Fruit fly (Drosophila melanogaster): ENCODE data around the gene CG7600.

CG7600 gene

dm6 chr3L:11256147-11256971, 45.8 kb downstream of the CG7600 start (continued):
- no peak for TF ChIP-seq Trl (optimal IDR thresholded peaks at IDR 0.05)
- TF ChIP-seq Trl (GFP tag; optimal IDR thresholded peaks at IDR 0.05): no peak
- TF ChIP-seq CG1529 (GFP tag; optimal IDR thresholded peaks at IDR 0.05): peak; percentile 76
- TF ChIP-seq CG34224 (GFP tag; IDR thresholded peaks at IDR 0.05; ENCODE audit: partially characterized antibody): no peak
- TF ChIP-seq Bteb2 (GFP tag; optimal IDR thresholded peaks at IDR 0.05): peak; percentile 1
- TF ChIP-seq CG15269 (tag; optimal IDR thresholded peaks at IDR 0.05): peak; percentile 79
- TF ChIP-seq Pdp1 (GFP tag; optimal IDR thresholded peaks at IDR 0.05): peak; percentile 56 to 58
- no peak for TF ChIP-seq GATAe (GFP tag; conservative IDR thresholded peaks at IDR 0.05)
- peak; percentile 7 for TF ChIP-seq da (GFP tag; optimal IDR thresholded peaks at IDR 0.05)
- peak; percentile 22 for TF ChIP-seq Myb (GFP tag; optimal IDR thresholded peaks at IDR 0.05)
- peak; percentile 17 for TF ChIP-seq eyg (GFP tag; optimal IDR thresholded peaks at IDR 0.05)
- TF ChIP-seq stc (GFP tag; IDR thresholded peaks at IDR 0.05): peak; percentile 38
- peak; percentile 89 for TF ChIP-seq CG2712 (tag; optimal IDR thresholded peaks at IDR 0.05)
- peak; percentile 76 for TF ChIP-seq odd (GFP tag; optimal IDR thresholded peaks at IDR 0.05)
- peak; percentile 30 for TF ChIP-seq CG9817 (tag; optimal IDR thresholded peaks at IDR 0.05)
- TF ChIP-seq CG15514 (GFP tag; optimal IDR thresholded peaks at IDR 0.05): peak; percentile 41
- TF ChIP-seq dmrt11E (tag; optimal IDR thresholded peaks at IDR 0.05): peak; percentile 86
- TF ChIP-seq ems (GFP tag; optimal IDR thresholded peaks at IDR 0.05): peak; percentile 39
- no peak for TF ChIP-seq gcm2 (GFP tag; optimal IDR thresholded peaks at IDR 0.05)
- TF ChIP-seq insv (GFP tag; optimal IDR thresholded peaks at IDR 0.05): peak in 1 of 2 experiments; percentile 18
- peak; percentile 73 for TF ChIP-seq nom (GFP tag; optimal IDR thresholded peaks at IDR 0.05)
- TF ChIP-seq CG10209 (GFP tag; optimal IDR thresholded peaks at IDR 0.05): peak; percentile 81
- TF ChIP-seq NfI (GFP tag; optimal IDR thresholded peaks at IDR 0.05): peak; percentile 71
- no peak for TF ChIP-seq NC2β (GFP tag; optimal IDR thresholded peaks at IDR 0.05)
- TF ChIP-seq CG10431 (GFP tag; optimal IDR thresholded peaks at IDR 0.05): peak; percentile 26
- peak; percentile 20 for TF ChIP-seq CG9797 (GFP tag; optimal IDR thresholded peaks at IDR 0.05)
- no peak for TF ChIP-seq maf-S (GFP tag; optimal IDR thresholded peaks at IDR 0.05)
- no peak for TF ChIP-seq Dip3 (GFP tag; optimal IDR thresholded peaks at IDR 0.05)
- peak; percentile 91 for TF ChIP-seq CG10979 (tag; optimal IDR thresholded peaks at IDR 0.05)
- peak; percentile 77 for TF ChIP-seq Xrp1 (GFP tag; IDR thresholded peaks at IDR 0.05)
- peak; percentile 43; the same call in 1 of the 2 replicates for TF ChIP-seq CG4730 (GFP tag; IDR thresholded peaks at IDR 0.05)
- TF ChIP-seq wek (GFP tag; optimal IDR thresholded peaks at IDR 0.05): no peak
- TF ChIP-seq CG43689 (GFP tag; IDR thresholded peaks at IDR 0.05): no peak; the same call in 1 of the 2 replicates
- peak; percentile 100 for TF ChIP-seq CG3407 (GFP tag; optimal IDR thresholded peaks at IDR 0.05)
- peak; percentile 79 for TF ChIP-seq sob (GFP tag; IDR thresholded peaks at IDR 0.05)
- peak; percentile 52 for TF ChIP-seq CG10959 (GFP tag; IDR thresholded peaks at IDR 0.05)
- peak; percentile 74 for TF ChIP-seq CG7372 (GFP tag; IDR thresholded peaks at IDR 0.05)
- TF ChIP-seq CG6683 (GFP tag; optimal IDR thresholded peaks at IDR 0.05): peak; percentile 60
- TF ChIP-seq CG30403 (GFP tag; optimal IDR thresholded peaks at IDR 0.05): peak; percentile 89
- TF ChIP-seq HLH4C (GFP tag; IDR thresholded peaks at IDR 0.05; ENCODE audit: partially characterized antibody): no peak
- peak in 1 of 2 experiments; percentile 47 for TF ChIP-seq chif (GFP tag; optimal IDR thresholded peaks at IDR 0.05)
- peak; percentile 79 for TF ChIP-seq Sox102F (GFP tag; optimal IDR thresholded peaks at IDR 0.05)
- peak; percentile 64 for TF ChIP-seq jing (GFP tag; optimal IDR thresholded peaks at IDR 0.05)
- peak; percentile 78 for TF ChIP-seq CG9437 (GFP tag; optimal IDR thresholded peaks at IDR 0.05)
- peak; percentile 34 for TF ChIP-seq HLHmδ (GFP tag; optimal IDR thresholded peaks at IDR 0.05)
- TF ChIP-seq Hmx (GFP tag; optimal IDR thresholded peaks at IDR 0.05): no peak
- peak; percentile 35; the same call in 1 of the 2 replicates for TF ChIP-seq wdn (GFP tag; IDR thresholded peaks at IDR 0.05)
- TF ChIP-seq oc (tag; optimal IDR thresholded peaks at IDR 0.05): peak; percentile 37
